Fruit fly (Drosophila melanogaster) whole organism, wandering third instar larva: ENCODE results near the gene pigeon.

Experiments used
- Abd-B ChIP-seq: fragments of >200 bp; optimal IDR thresholded peaks from 2 replicates; lab custom pipeline; 2017; ENCODE audit warnings: missing biosample characterization, missing genetic modification characterization
- CG32264 ChIP-seq: fragments of 200-800 bp; sonication (Bioruptor generic); optimal IDR thresholded peaks from 2 replicates; lab custom pipeline; 2016; ENCODE audit warnings: missing biosample characterization, missing genetic modification characterization
- CG9705 ChIP-seq: fragments of 200-800 bp; sonication (Bioruptor generic); optimal IDR thresholded peaks from 2 replicates; lab custom pipeline; 2018; ENCODE audit warnings: missing biosample characterization, mild to moderate bottlenecking, missing genetic modification characterization
- CrebA ChIP-seq: fragments of 200-800 bp; sonication (Bioruptor generic); optimal IDR thresholded peaks from 2 replicates; lab custom pipeline; 2016; ENCODE audit warnings: missing biosample characterization, mild to moderate bottlenecking, missing genetic modification characterization, borderline replicate concordance
- Dfd ChIP-seq: fragments of >200 bp; optimal IDR thresholded peaks from 2 replicates; lab custom pipeline; 2017; ENCODE audit warnings: missing biosample characterization, missing genetic modification characterization
- Dif ChIP-seq: fragments of 200-275, 200-300 bp; sonication (Bioruptor generic); optimal IDR thresholded peaks from 2 replicates; lab custom pipeline; 2018; ENCODE audit warnings: missing biosample characterization, missing genetic modification characterization; ENCODE audit not compliant: partially characterized antibody
- GATAd ChIP-seq: sonication (Bioruptor generic); optimal IDR thresholded peaks from 2 replicates; lab custom pipeline; 2016; ENCODE audit warnings: missing biosample characterization, missing genetic modification characterization
- HLH106 ChIP-seq: fragments of 200-800 bp; optimal IDR thresholded peaks from 3 replicates; lab custom pipeline; 2019; ENCODE audit warnings: missing biosample characterization, mild to moderate bottlenecking, missing genetic modification characterization, moderate library complexity
- Hnf4 ChIP-seq: fragments of 200-800 bp; sonication (Bioruptor generic); optimal IDR thresholded peaks from 2 replicates; lab custom pipeline; 2016; ENCODE audit warnings: missing biosample characterization, mild to moderate bottlenecking, missing genetic modification characterization
- Hr78 ChIP-seq: fragments of >200 bp; optimal IDR thresholded peaks from 2 replicates; lab custom pipeline; 2017; ENCODE audit warnings: missing biosample characterization, missing genetic modification characterization
- Hr83 ChIP-seq: fragments of 200-300 bp; sonication (Bioruptor generic); optimal IDR thresholded peaks from 2 replicates; lab custom pipeline; 2016; ENCODE audit warnings: missing biosample characterization, mild to moderate bottlenecking, missing genetic modification characterization, moderate library complexity; ENCODE audit not compliant: poor library complexity, severe bottlenecking
- Jra ChIP-seq: sonication (Bioruptor generic); optimal IDR thresholded peaks from 2 replicates; lab custom pipeline; 2016; ENCODE audit warnings: missing biosample characterization, missing genetic modification characterization
- Mio ChIP-seq: sonication (Bioruptor generic); optimal IDR thresholded peaks from 2 replicates; lab custom pipeline; 2016; ENCODE audit warnings: missing biosample characterization, missing genetic modification characterization
- Myc ChIP-seq: fragments of >200 bp; optimal IDR thresholded peaks from 2 replicates; lab custom pipeline; 2017
- N ChIP-seq: fragments of >200 bp; optimal IDR thresholded peaks from 2 replicates; lab custom pipeline; 2018; ENCODE audit warnings: missing biosample characterization, missing external identifiers, missing genetic modification characterization
- OdsH ChIP-seq: fragments of 200-800 bp; sonication (Bioruptor generic); optimal IDR thresholded peaks from 2 replicates; lab custom pipeline; 2016; ENCODE audit warnings: missing biosample characterization, mild to moderate bottlenecking, missing genetic modification characterization
- Rel ChIP-seq, 2 experiments: fragments of 200-800 bp; sonication (Bioruptor generic) in 1 of 2; optimal IDR thresholded peaks; 2 replicates in 1 of 2; 3 replicates in 1 of 2; lab custom pipeline; 2016 to 2019; ENCODE audit warnings: mild to moderate bottlenecking in 2 of 2, missing biosample characterization in 2 of 2, missing genetic modification characterization in 2 of 2, moderate library complexity in 1 of 2
- Sp1 ChIP-seq: fragments of 200-800 bp; sonication (Bioruptor generic); optimal IDR thresholded peaks from 3 replicates; lab custom pipeline; 2019; ENCODE audit warnings: missing biosample characterization, mild to moderate bottlenecking, missing genetic modification characterization, moderate library complexity
- Vsx2 ChIP-seq: fragments of 200-300, 225-300 bp; sonication (Bioruptor generic); optimal IDR thresholded peaks from 2 replicates; lab custom pipeline; 2018; ENCODE audit warnings: missing biosample characterization, missing genetic modification characterization; ENCODE audit not compliant: partially characterized antibody
- br ChIP-seq: fragments of 200-800 bp; sonication (Bioruptor generic); optimal IDR thresholded peaks from 2 replicates; lab custom pipeline; 2016; ENCODE audit warnings: missing biosample characterization, missing genetic modification characterization
- brk ChIP-seq: fragments of 200-800 bp; sonication (Bioruptor generic); optimal IDR thresholded peaks from 2 replicates; lab custom pipeline; 2016; ENCODE audit warnings: missing biosample characterization, mild to moderate bottlenecking, missing genetic modification characterization
- dl ChIP-seq, 2 experiments: fragments of 175-275, 200-275 bp in 1 of 2; fragments of 200-275 bp in 1 of 2; sonication (Bioruptor generic); optimal IDR thresholded peaks; lab custom pipeline; 2018; ENCODE audit warnings: mild to moderate bottlenecking in 2 of 2, missing biosample characterization in 2 of 2, missing genetic modification characterization in 2 of 2, moderate library complexity in 2 of 2; ENCODE audit not compliant: partially characterized antibody in 2 of 2, insufficient read depth in 1 of 2
- dmrt93B ChIP-seq: fragments of 200-800 bp; sonication (Bioruptor generic); optimal IDR thresholded peaks from 2 replicates; lab custom pipeline; 2018; ENCODE audit warnings: missing biosample characterization, mild to moderate bottlenecking, missing genetic modification characterization
- dsf ChIP-seq: sonication (Bioruptor generic); optimal IDR thresholded peaks from 2 replicates; lab custom pipeline; 2016; ENCODE audit warnings: missing biosample characterization, missing genetic modification characterization, borderline replicate concordance
- ey ChIP-seq: fragments of 200-800 bp; sonication (Bioruptor generic); optimal IDR thresholded peaks from 2 replicates; lab custom pipeline; 2016; ENCODE audit warnings: missing biosample characterization, missing genetic modification characterization
- foxo ChIP-seq, 2 experiments: fragments of 200-800 bp; sonication (Bioruptor generic); optimal IDR thresholded peaks; 2 replicates in 1 of 2; 3 replicates in 1 of 2; lab custom pipeline; 2016 to 2017; ENCODE audit warnings: missing biosample characterization in 2 of 2, missing genetic modification characterization in 2 of 2
- fru ChIP-seq: fragments of 200-800 bp; sonication (Bioruptor generic); optimal IDR thresholded peaks from 3 replicates; lab custom pipeline; 2016; ENCODE audit warnings: missing biosample characterization, mild to moderate bottlenecking, missing genetic modification characterization
- h ChIP-seq: fragments of 200-800 bp; sonication (Bioruptor generic); optimal IDR thresholded peaks from 3 replicates; lab custom pipeline; 2016; ENCODE audit warnings: missing biosample characterization, mild to moderate bottlenecking, missing genetic modification characterization
- jim ChIP-seq: fragments of 175-275, 200-325 bp; sonication (Bioruptor generic); optimal IDR thresholded peaks from 2 replicates; lab custom pipeline; 2016; ENCODE audit warnings: missing biosample characterization, mild to moderate bottlenecking, missing genetic modification characterization
- lola ChIP-seq: fragments of >200 bp; optimal IDR thresholded peaks from 2 replicates; lab custom pipeline; 2017; ENCODE audit warnings: missing biosample characterization, missing genetic modification characterization
- pan ChIP-seq: fragments of >200 bp; optimal IDR thresholded peaks from 2 replicates; lab custom pipeline; 2017
- psq ChIP-seq: fragments of 200-800 bp; sonication (Bioruptor generic); optimal IDR thresholded peaks from 3 replicates; lab custom pipeline; 2017; ENCODE audit warnings: missing biosample characterization, mild to moderate bottlenecking, missing genetic modification characterization, moderate library complexity
- rgr ChIP-seq: fragments of 200-800 bp; sonication (Bioruptor generic); optimal IDR thresholded peaks from 3 replicates; lab custom pipeline; 2016; ENCODE audit warnings: missing biosample characterization, mild to moderate bottlenecking, missing genetic modification characterization
- sage ChIP-seq: fragments of 200-800 bp; sonication (Bioruptor generic); optimal IDR thresholded peaks from 2 replicates; lab custom pipeline; 2016; ENCODE audit warnings: missing biosample characterization, mild to moderate bottlenecking, missing genetic modification characterization
- sv ChIP-seq: fragments of 200-800 bp; sonication (Bioruptor generic); optimal IDR thresholded peaks from 3 replicates; lab custom pipeline; 2016; ENCODE audit warnings: missing biosample characterization, missing genetic modification characterization
- tai ChIP-seq: sonication (Bioruptor generic); optimal IDR thresholded peaks from 2 replicates; lab custom pipeline; 2016; ENCODE audit warnings: missing biosample characterization, missing genetic modification characterization
- usp ChIP-seq: fragments of >200 bp; optimal IDR thresholded peaks from 2 replicates; lab custom pipeline; 2017; ENCODE audit warnings: missing biosample characterization, missing genetic modification characterization
- woc ChIP-seq: sonication (Bioruptor generic); optimal IDR thresholded peaks from 2 replicates; lab custom pipeline; 2016; ENCODE audit warnings: missing biosample characterization, mild to moderate bottlenecking, missing genetic modification characterization

The pigeon gene

dm6 chr2L:19185676-19186239, at the start of gene pigeon, which contains the start of gene gammaTub37C:
TSS of gene pigeon (plus strand) at chr2L:19186043.
TSS of gene gammaTub37C (minus strand) at chr2L:19185726.
- TF ChIP-seq Myc (lab: Kevin White, UChicago) (no peak), Rel (GFP tag; optimal IDR thresholded peaks at IDR 0.05; lab: Kevin White, UChicago) (no peak), Rel (tag; optimal IDR thresholded peaks at IDR 0.05; lab: Kevin White, UChicago) (no peak), Mio (GFP tag; lab: Kevin White, UChicago) (no peak), psq (no peak), br (GFP tag; lab: Kevin White, UChicago) (no peak), ey (no peak), CrebA (GFP tag; lab: Kevin White, UChicago) (no peak), tai (GFP tag; lab: Kevin White, UChicago) (no peak), dmrt93B (GFP tag; lab: Kevin White, UChicago) (no peak), Hr78 (GFP tag; lab: Kevin White, UChicago) (no peak), pan (lab: Kevin White, UChicago) (no peak), h (GFP tag; lab: Kevin White, UChicago) (no peak), Vsx2 (GFP tag; lab: Kevin White, UChicago) (no peak), OdsH (no peak), HLH106 (tag; lab: Kevin White, UChicago) (no peak)
- TF ChIP-seq, all 38 proteins: peak for 0

- peak; percentile 91 for TF ChIP-seq woc (GFP tag; lab: Kevin White, UChicago)
- peak; percentile 77 for TF ChIP-seq Hnf4 (GFP tag; lab: Kevin White, UChicago)
- TF ChIP-seq jim = no peak
- peak; percentile 70 for TF ChIP-seq brk (GFP tag; lab: Kevin White, UChicago)
- TF ChIP-seq rgr (GFP tag; lab: Kevin White, UChicago) = peak; percentile 92
- TF ChIP-seq br (GFP tag; lab: Kevin White, UChicago) = peak; percentile 88
- TF ChIP-seq dl (GFP tag; optimal IDR thresholded peaks at IDR 0.05; lab: Kevin White, UChicago; ENCODE audit: insufficient read depth in 1 of 2, partially characterized antibody in 2 of 2) = peak in 1 of 2 experiments; percentile 3
- no peak for TF ChIP-seq sv
- peak; percentile 95 for TF ChIP-seq h (GFP tag; lab: Kevin White, UChicago)
- no peak for TF ChIP-seq lola (GFP tag; lab: Kevin White, UChicago)
- no peak for TF ChIP-seq Abd-B (GFP tag; lab: Kevin White, UChicago)
- no peak for TF ChIP-seq GATAd (GFP tag; lab: Kevin White, UChicago)
- peak; percentile 91 for TF ChIP-seq HLH106 (tag; lab: Kevin White, UChicago)
- no peak for TF ChIP-seq Vsx2 (GFP tag; lab: Kevin White, UChicago)
- TF ChIP-seq N (GFP tag; lab: Kevin White, UChicago) = no peak
- no peak for TF ChIP-seq usp (GFP tag; lab: Kevin White, UChicago)
- peak; percentile 93 for TF ChIP-seq ey
- TF ChIP-seq Jra (GFP tag; lab: Kevin White, UChicago) = peak; percentile 59
- peak; percentile 55 for TF ChIP-seq tai (GFP tag; lab: Kevin White, UChicago)
- TF ChIP-seq Dif = peak; percentile 3
- TF ChIP-seq Dfd (GFP tag; lab: Kevin White, UChicago) = peak; percentile 78
- TF ChIP-seq CG32264 (GFP tag; lab: Kevin White, UChicago) = peak; percentile 52
- TF ChIP-seq dmrt93B (GFP tag; lab: Kevin White, UChicago) = peak; percentile 87
- peak; percentile 46 for TF ChIP-seq Rel (GFP tag; optimal IDR thresholded peaks at IDR 0.05; lab: Kevin White, UChicago)
- TF ChIP-seq Rel (tag; optimal IDR thresholded peaks at IDR 0.05; lab: Kevin White, UChicago) = peak; percentile 46
- peak; percentile 100 for TF ChIP-seq psq
- TF ChIP-seq foxo (GFP tag; optimal IDR thresholded peaks at IDR 0.05; lab: Kevin White, UChicago) = peak in 1 of 2 experiments; percentile 88
- TF ChIP-seq Hr83 = no peak
- no peak for TF ChIP-seq CrebA (GFP tag; lab: Kevin White, UChicago)
- TF ChIP-seq pan (lab: Kevin White, UChicago) = no peak
- peak; percentile 96 for TF ChIP-seq fru (GFP tag; lab: Kevin White, UChicago)
- peak; percentile 29 for TF ChIP-seq Mio (GFP tag; lab: Kevin White, UChicago)
- TF ChIP-seq dsf (GFP tag; lab: Kevin White, UChicago) = no peak
- TF ChIP-seq Sp1 = peak; percentile 66
- peak; percentile 79 for TF ChIP-seq sage
- peak; percentile 81 for TF ChIP-seq CG9705 (GFP tag; lab: Kevin White, UChicago)
- peak; percentile 94 for TF ChIP-seq OdsH
- no peak for TF ChIP-seq Myc (lab: Kevin White, UChicago)
- TF ChIP-seq Hr78 (GFP tag; lab: Kevin White, UChicago) = no peak
These were observed 49.1 kb upstream of the pigeon start for dm6 chr2L:19136735-19137134.
